Fruit fly (Drosophila melanogaster) whole organism, prepupa: ENCODE measurements around the gene nkd.

ENCODE experiments used
- Blimp-1 ChIP-seq: fragments of 200-800 bp; sonication (Bioruptor generic); optimal IDR thresholded peaks from 3 replicates; lab custom pipeline; 2017; ENCODE audit warnings: missing biosample characterization, missing genetic modification characterization, mild to moderate bottlenecking, moderate library complexity, missing genetic modification reagents
- CG11762 ChIP-seq: fragments of 200-800 bp; sonication (Bioruptor generic); optimal IDR thresholded peaks from 3 replicates; lab custom pipeline; 2016; ENCODE audit warnings: missing biosample characterization, missing genetic modification characterization; ENCODE audit not compliant: insufficient read depth
- CG11902 ChIP-seq: fragments of 200-800 bp; sonication (Bioruptor generic); optimal IDR thresholded peaks from 3 replicates; lab custom pipeline; 2016; ENCODE audit warnings: missing biosample characterization, missing genetic modification characterization
- CG1621 ChIP-seq: fragments of 200-800 bp; sonication (Bioruptor generic); optimal IDR thresholded peaks from 3 replicates; lab custom pipeline; 2018; ENCODE audit warnings: missing biosample characterization, mild to moderate bottlenecking, missing genetic modification characterization
- CG16779 ChIP-seq: fragments of 200-800 bp; sonication (Bioruptor generic); optimal IDR thresholded peaks from 3 replicates; lab custom pipeline; 2017; ENCODE audit warnings: missing biosample characterization, mild to moderate bottlenecking, missing genetic modification characterization
- CG3032 ChIP-seq: fragments of 200-800 bp; optimal IDR thresholded peaks from 2 replicates; lab custom pipeline; 2019; ENCODE audit warnings: missing biosample characterization, mild to moderate bottlenecking, missing genetic modification characterization, moderate library complexity
- CG31627 ChIP-seq: fragments of 200-800 bp; sonication (Bioruptor generic); optimal IDR thresholded peaks from 3 replicates; lab custom pipeline; 2016; ENCODE audit warnings: missing biosample characterization, missing genetic modification characterization
- CG32006 ChIP-seq: fragments of 200-800 bp; sonication (Bioruptor generic); optimal IDR thresholded peaks from 3 replicates; lab custom pipeline; 2017; ENCODE audit warnings: missing biosample characterization, mild to moderate bottlenecking, missing genetic modification characterization
- CG34406 ChIP-seq: fragments of 200-800 bp; sonication (Bioruptor generic); optimal IDR thresholded peaks from 3 replicates; lab custom pipeline; 2016; ENCODE audit warnings: missing biosample characterization, missing genetic modification characterization
- CG3919 ChIP-seq: fragments of 200-800 bp; sonication (Bioruptor generic); optimal IDR thresholded peaks from 3 replicates; lab custom pipeline; 2016; ENCODE audit warnings: missing biosample characterization, missing genetic modification characterization
- CG4318 ChIP-seq: fragments of 200-800 bp; sonication (Bioruptor generic); optimal IDR thresholded peaks from 3 replicates; lab custom pipeline; 2017; ENCODE audit warnings: missing biosample characterization, mild to moderate bottlenecking, missing genetic modification characterization
- CG6163 ChIP-seq: fragments of 200-800 bp; sonication (Bioruptor generic); IDR thresholded peaks from 3 replicates; pipeline ENCODE4 v1.3.6; 2022; ENCODE audit warnings: missing biosample characterization, missing genetic modification characterization
- CG6276 ChIP-seq: fragments of 200-800 bp; sonication (Bioruptor generic); optimal IDR thresholded peaks from 2 replicates; lab custom pipeline; 2017; ENCODE audit warnings: missing biosample characterization, mild to moderate bottlenecking, missing genetic modification characterization
- CG6792 ChIP-seq: fragments of 200-800 bp; sonication (Bioruptor generic); optimal IDR thresholded peaks from 3 replicates; lab custom pipeline; 2016; ENCODE audit warnings: missing biosample characterization, missing genetic modification characterization
- CG6854 ChIP-seq: fragments of 200-800 bp; sonication (Bioruptor generic); optimal IDR thresholded peaks from 2 replicates; lab custom pipeline; 2017; ENCODE audit warnings: missing biosample characterization, mild to moderate bottlenecking, missing genetic modification characterization
- CG7368 ChIP-seq: fragments of 200-800 bp; sonication (Bioruptor generic); optimal IDR thresholded peaks from 3 replicates; lab custom pipeline; 2016; ENCODE audit warnings: missing biosample characterization, missing genetic modification characterization
- CG8119 ChIP-seq: fragments of 200-800 bp; sonication (Bioruptor generic); IDR thresholded peaks from 3 replicates; pipeline ENCODE4 v1.3.6; 2022; ENCODE audit warnings: missing biosample characterization, missing genetic modification characterization
- CG8319 ChIP-seq: fragments of 200-800 bp; sonication (Bioruptor generic); optimal IDR thresholded peaks from 3 replicates; lab custom pipeline; 2016; ENCODE audit warnings: missing biosample characterization, missing genetic modification characterization
- CG9139 ChIP-seq: fragments of 200-800 bp; sonication (Bioruptor generic); optimal IDR thresholded peaks from 3 replicates; lab custom pipeline; 2017; ENCODE audit warnings: missing biosample characterization, mild to moderate bottlenecking, missing genetic modification characterization
- Eip75B ChIP-seq: fragments of 200-800 bp; sonication (Bioruptor generic); optimal IDR thresholded peaks from 3 replicates; lab custom pipeline; 2016; ENCODE audit warnings: missing biosample characterization, missing genetic modification characterization
- Eip78C ChIP-seq: fragments of 200-800 bp; sonication (Bioruptor generic); peaks from one replicate; lab custom pipeline; 2016; ENCODE audit warnings: missing biosample characterization, missing genetic modification characterization
- Eip93F ChIP-seq: fragments of 200-800 bp; sonication (Bioruptor generic); optimal IDR thresholded peaks from 2 replicates; lab custom pipeline; 2016; ENCODE audit warnings: missing biosample characterization, mild to moderate bottlenecking, missing genetic modification characterization
- Ets21C ChIP-seq: fragments of 200-800 bp; sonication (Bioruptor generic); optimal IDR thresholded peaks from 3 replicates; lab custom pipeline; 2016; ENCODE audit warnings: missing biosample characterization, missing genetic modification characterization
- Ets96B ChIP-seq: fragments of 200-800 bp; optimal IDR thresholded peaks from 2 replicates; lab custom pipeline; 2019; ENCODE audit warnings: missing biosample characterization, mild to moderate bottlenecking, missing genetic modification characterization, moderate library complexity
- Gug ChIP-seq: fragments of 200-800 bp; sonication (Bioruptor generic); IDR thresholded peaks from 2 replicates; pipeline ENCODE4 v1.3.6; 2022; ENCODE audit warnings: missing biosample characterization, missing genetic modification characterization
- Hr39 ChIP-seq: fragments of 200-800 bp; sonication (Bioruptor generic); optimal IDR thresholded peaks from 2 replicates; lab custom pipeline; 2016; ENCODE audit warnings: missing biosample characterization, missing genetic modification characterization
- Hr4 ChIP-seq: fragments of 200-800 bp; sonication (Bioruptor generic); optimal IDR thresholded peaks from 3 replicates; lab custom pipeline; 2016; ENCODE audit warnings: missing biosample characterization, missing genetic modification characterization
- Met ChIP-seq: fragments of 200-800 bp; sonication (Bioruptor generic); optimal IDR thresholded peaks from 3 replicates; lab custom pipeline; 2016; ENCODE audit warnings: missing biosample characterization, missing genetic modification characterization
- OdsH ChIP-seq: fragments of 200-800 bp; sonication (Bioruptor generic); optimal IDR thresholded peaks from 3 replicates; lab custom pipeline; 2016; ENCODE audit warnings: missing biosample characterization, missing genetic modification characterization
- Smox ChIP-seq: fragments of 200-800 bp; sonication (Bioruptor generic); optimal IDR thresholded peaks from 3 replicates; lab custom pipeline; 2016; ENCODE audit warnings: missing biosample characterization, missing genetic modification characterization
- Sox102F ChIP-seq: fragments of 200-800 bp; sonication (Bioruptor generic); optimal IDR thresholded peaks from 2 replicates; lab custom pipeline; 2016; ENCODE audit warnings: missing biosample characterization, mild to moderate bottlenecking, missing genetic modification characterization
- Sox15 ChIP-seq: fragments of 200-800 bp; sonication (Bioruptor generic); optimal IDR thresholded peaks from 3 replicates; lab custom pipeline; 2016; ENCODE audit warnings: missing biosample characterization, missing genetic modification characterization
- acj6 ChIP-seq: fragments of 200-800 bp; sonication (Bioruptor generic); optimal IDR thresholded peaks from 3 replicates; lab custom pipeline; 2016; ENCODE audit warnings: missing biosample characterization, missing genetic modification characterization
- cyc ChIP-seq: fragments of 200-800 bp; sonication (Bioruptor generic); optimal IDR thresholded peaks from 3 replicates; lab custom pipeline; 2016; ENCODE audit warnings: missing biosample characterization, missing genetic modification characterization
- dac ChIP-seq: fragments of 200-800 bp; sonication (Bioruptor generic); optimal IDR thresholded peaks from 2 replicates; lab custom pipeline; 2017; ENCODE audit warnings: missing biosample characterization, mild to moderate bottlenecking, missing genetic modification characterization
- eg ChIP-seq: fragments of 200-800 bp; sonication (Bioruptor generic); IDR thresholded peaks from 3 replicates; pipeline ENCODE4 v1.3.6; 2022; ENCODE audit warnings: missing biosample characterization, missing genetic modification characterization
- esn ChIP-seq: fragments of 200-800 bp; sonication (Bioruptor generic); optimal IDR thresholded peaks from 2 replicates; lab custom pipeline; 2016; ENCODE audit warnings: missing biosample characterization, mild to moderate bottlenecking, missing genetic modification characterization, moderate library complexity
- fd59A ChIP-seq: fragments of 200-800 bp; sonication (Bioruptor generic); optimal IDR thresholded peaks from 2 replicates; lab custom pipeline; 2017; ENCODE audit warnings: missing biosample characterization, mild to moderate bottlenecking, missing genetic modification characterization, missing genetic modification reagents
- fd85E ChIP-seq: fragments of 200-800 bp; sonication (Bioruptor generic); optimal IDR thresholded peaks from 3 replicates; lab custom pipeline; 2016; ENCODE audit warnings: missing biosample characterization, missing genetic modification characterization
- fkh ChIP-seq: fragments of 200-800 bp; sonication (Bioruptor generic); optimal IDR thresholded peaks from 3 replicates; lab custom pipeline; 2017; ENCODE audit warnings: missing biosample characterization, mild to moderate bottlenecking, missing genetic modification characterization, moderate library complexity
- lz ChIP-seq: fragments of 200-800 bp; sonication (Bioruptor generic); optimal IDR thresholded peaks from 3 replicates; lab custom pipeline; 2016; ENCODE audit warnings: missing biosample characterization, missing genetic modification characterization
- net ChIP-seq: fragments of 200-800 bp; sonication (Bioruptor generic); optimal IDR thresholded peaks from 3 replicates; lab custom pipeline; 2016; ENCODE audit warnings: missing biosample characterization, missing genetic modification characterization
- salr ChIP-seq, 2 experiments: fragments of 200-800 bp; sonication (Bioruptor generic); optimal IDR thresholded peaks; 3 replicates each; lab custom pipeline; 2016 to 2018; ENCODE audit warnings: missing biosample characterization in 2 of 2, missing genetic modification characterization in 2 of 2, mild to moderate bottlenecking in 1 of 2
- spab ChIP-seq: fragments of 200-800 bp; sonication (Bioruptor generic); optimal IDR thresholded peaks from 2 replicates; lab custom pipeline; 2017; ENCODE audit warnings: missing biosample characterization, mild to moderate bottlenecking, missing genetic modification characterization, missing genetic modification reagents
- ss ChIP-seq, 2 experiments: fragments of 200-800 bp; sonication (Bioruptor generic); optimal IDR thresholded peaks; 2 replicates in 1 of 2; 3 replicates in 1 of 2; lab custom pipeline; 2017 to 2018; ENCODE audit warnings: mild to moderate bottlenecking in 2 of 2, missing biosample characterization in 2 of 2, missing genetic modification characterization in 2 of 2, moderate library complexity in 1 of 2
- topi ChIP-seq: fragments of 200-800 bp; sonication (Bioruptor generic); optimal IDR thresholded peaks from 3 replicates; lab custom pipeline; 2016; ENCODE audit warnings: missing biosample characterization, missing genetic modification characterization

nkd gene

DNA sequence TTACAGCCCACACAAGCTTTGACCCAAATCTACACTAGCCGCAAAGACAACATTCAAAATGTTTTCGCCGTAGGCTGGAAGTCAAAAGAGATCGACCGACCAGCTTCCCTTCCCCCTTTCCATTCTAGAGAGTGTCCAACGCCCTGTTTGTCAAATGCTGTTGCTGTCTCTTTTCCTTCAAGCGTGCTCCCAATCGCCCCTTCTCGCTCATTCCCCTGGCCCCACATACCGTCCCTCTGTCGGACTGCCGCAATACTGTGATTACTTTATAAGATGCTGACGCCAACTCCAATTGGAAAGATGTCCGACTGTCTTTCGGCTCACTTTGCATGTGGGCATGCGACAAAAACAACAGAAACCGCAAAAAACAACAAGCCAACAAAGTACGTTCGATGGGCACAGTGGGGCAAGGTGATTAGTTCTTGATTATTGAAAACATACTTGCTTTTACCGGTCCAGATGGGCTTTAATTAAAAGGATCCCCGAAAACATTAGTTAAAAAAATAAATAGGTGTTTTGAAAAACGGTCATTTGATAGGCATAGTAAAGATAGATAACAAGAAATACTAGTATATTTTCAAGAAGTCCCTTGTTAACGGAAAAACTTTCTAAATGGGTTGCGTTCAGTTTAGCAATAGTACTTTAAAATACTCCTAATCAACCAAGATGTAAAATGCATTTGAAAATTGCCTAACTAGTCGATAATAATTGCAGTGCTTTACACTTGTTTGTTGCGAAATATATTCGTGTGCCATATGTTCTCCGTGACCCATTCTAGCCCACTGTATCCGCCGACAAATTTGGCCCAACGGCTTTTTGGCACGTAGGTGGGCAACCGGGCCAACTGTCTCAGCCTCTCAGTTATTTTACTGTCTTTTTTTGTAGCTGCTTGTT, 34.8 kb upstream of the nkd start (continued):
- TF ChIP-seq spab (GFP tag; lab: Kevin White, UChicago) (peak; percentile 65), salr (GFP tag; optimal IDR thresholded peaks at IDR 0.05; lab: Kevin White, UChicago) (peak in 1 of 2 experiments; percentile 79), Hr4 (GFP tag; lab: Kevin White, UChicago) (peak; percentile 86), esn (GFP tag; lab: Kevin White, UChicago) (peak; percentile 88), CG11762 (peak; percentile 54), CG8119 (GFP tag; lab: Robert Waterston, UW) (peak; percentile 62; the same call in 2 of the 3 replicates), CG1621 (tag; lab: Kevin White, UChicago) (no peak), fd59A (GFP tag; lab: Kevin White, UChicago) (peak; percentile 72), Eip78C (peak; percentile 94), CG4318 (GFP tag; lab: Kevin White, UChicago) (peak; percentile 79), fd85E (GFP tag; lab: Kevin White, UChicago) (peak; percentile 39), CG8319 (GFP tag; lab: Kevin White, UChicago) (peak; percentile 56), Eip75B (GFP tag; lab: Kevin White, UChicago) (peak; percentile 85), eg (0 out of 3 replicates have a peak, but pooled peaks have one; percentile 23), Gug (GFP tag; lab: Robert Waterston, UW) (no peak), CG7368 (GFP tag; lab: Kevin White, UChicago) (peak; percentile 61), Sox15 (GFP tag; lab: Kevin White, UChicago) (peak; percentile 78), net (GFP tag; lab: Kevin White, UChicago) (peak; percentile 74), Ets96B (tag; lab: Kevin White, UChicago) (peak; percentile 65), CG6854 (no peak), CG16779 (tag; lab: Kevin White, UChicago) (peak; percentile 57)

DNA sequence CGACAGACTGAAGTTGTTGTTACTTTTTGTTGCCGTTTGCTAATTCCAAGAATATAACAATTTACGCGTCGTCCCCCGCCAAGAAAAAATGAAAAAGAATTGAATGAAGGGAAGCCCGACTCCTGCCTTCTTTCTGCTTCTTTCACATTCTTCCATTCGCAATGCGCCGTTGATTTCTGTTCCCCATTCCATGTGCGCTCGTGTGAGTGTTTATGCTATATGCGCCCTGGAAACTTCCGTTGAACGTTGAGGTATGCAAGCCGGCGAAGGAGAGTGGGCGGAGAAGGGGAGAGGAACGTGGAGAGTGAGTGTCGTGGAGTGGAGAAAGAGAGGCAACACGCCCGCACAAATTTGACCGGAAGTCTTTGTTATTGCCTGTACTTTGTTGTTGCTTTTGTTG, 33.8 kb upstream of the nkd start:
- no peak for TF ChIP-seq CG31627 (GFP tag; lab: Kevin White, UChicago)
- TF ChIP-seq dac (GFP tag; lab: Kevin White, UChicago): no peak
- TF ChIP-seq CG6163 (GFP tag; lab: Robert Waterston, UW): peak; percentile 73
- TF ChIP-seq salr (GFP tag; optimal IDR thresholded peaks at IDR 0.05; lab: Kevin White, UChicago): no peak
- TF ChIP-seq eg: no peak
- TF ChIP-seq acj6: no peak
- peak; percentile 23 for TF ChIP-seq CG6854
- TF ChIP-seq cyc (GFP tag; lab: Kevin White, UChicago): no peak
- TF ChIP-seq Gug (GFP tag; lab: Robert Waterston, UW): no peak
- no peak for TF ChIP-seq CG11902 (GFP tag; lab: Kevin White, UChicago)
- TF ChIP-seq CG3032 (tag; lab: Kevin White, UChicago): no peak
- TF ChIP-seq lz (GFP tag; lab: Kevin White, UChicago): no peak
- no peak for TF ChIP-seq CG7368 (GFP tag; lab: Kevin White, UChicago)
- no peak for TF ChIP-seq fd85E (GFP tag; lab: Kevin White, UChicago)
- TF ChIP-seq Smox (GFP tag; lab: Kevin White, UChicago): peak; percentile 8
- peak; percentile 4 for TF ChIP-seq Sox102F (GFP tag; lab: Kevin White, UChicago)
- TF ChIP-seq Met (GFP tag; lab: Kevin White, UChicago): no peak
- no peak for TF ChIP-seq topi (GFP tag; lab: Kevin White, UChicago)
- TF ChIP-seq Eip75B (GFP tag; lab: Kevin White, UChicago): no peak
- no peak for TF ChIP-seq Ets21C
- no peak for TF ChIP-seq CG8119 (GFP tag; lab: Robert Waterston, UW)
- TF ChIP-seq CG6276 (GFP tag; lab: Kevin White, UChicago): peak; percentile 5
- no peak for TF ChIP-seq CG9139 (GFP tag; lab: Kevin White, UChicago)
- no peak for TF ChIP-seq esn (GFP tag; lab: Kevin White, UChicago)
- TF ChIP-seq CG32006 (GFP tag; lab: Kevin White, UChicago): no peak
- TF ChIP-seq CG3919 (GFP tag; lab: Kevin White, UChicago): no peak
- peak; percentile 28 for TF ChIP-seq CG16779 (tag; lab: Kevin White, UChicago)
- no peak for TF ChIP-seq CG1621 (tag; lab: Kevin White, UChicago)
- TF ChIP-seq fkh: no peak
- TF ChIP-seq CG34406: no peak
- TF ChIP-seq ss (GFP tag; optimal IDR thresholded peaks at IDR 0.05; lab: Kevin White, UChicago): peak; percentile 36 to 40
- TF ChIP-seq Hr39 (GFP tag; lab: Kevin White, UChicago): no peak
- no peak for TF ChIP-seq Blimp-1 (GFP tag; lab: Kevin White, UChicago)
- no peak for TF ChIP-seq Ets96B (tag; lab: Kevin White, UChicago)
- no peak for TF ChIP-seq CG6792 (GFP tag; lab: Kevin White, UChicago)
- TF ChIP-seq fd59A (GFP tag; lab: Kevin White, UChicago): no peak
- TF ChIP-seq Eip93F (GFP tag; lab: Kevin White, UChicago): no peak
- no peak for TF ChIP-seq OdsH (GFP tag; lab: Kevin White, UChicago)
- TF ChIP-seq Hr4 (GFP tag; lab: Kevin White, UChicago): no peak
